Worm (Caenorhabditis elegans): ENCODE measurements around the gene chmp-7.

Gene chmp-7

DNA sequence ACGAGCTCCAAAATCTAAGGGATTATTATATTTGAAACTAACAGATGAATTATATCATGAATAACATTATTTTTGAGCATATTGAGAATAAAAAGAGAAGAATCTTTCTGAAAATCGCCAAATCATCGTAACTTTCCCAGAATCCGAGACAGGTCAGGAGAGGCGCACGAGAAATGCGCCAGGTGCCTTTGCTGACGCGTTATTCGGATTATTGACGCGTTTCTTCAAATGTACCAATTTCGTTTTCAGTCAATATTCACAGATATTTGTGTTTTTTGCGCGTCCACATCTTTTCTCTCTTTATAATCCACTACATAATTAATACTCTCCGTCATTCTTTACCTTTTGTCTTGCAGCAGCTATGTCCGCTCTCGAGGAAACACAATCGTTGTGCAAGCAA is 44.2 kb downstream of the chmp-7 start, which contains the start of gene T24H10.1:
TSS of gene T24H10.1 (plus strand) at position 355 of the 400 bp plus-strand sequence.
- TF ChIP-seq tbx-2 (tag; optimal IDR thresholded peaks at IDR 0.05) (peak; percentile 55), nhr-77 (tag; optimal IDR thresholded peaks at IDR 0.05) (no peak), nhr-23 (tag; optimal IDR thresholded peaks at IDR 0.05) (peak; percentile 65), ceh-28 (tag; optimal IDR thresholded peaks at IDR 0.05) (peak; percentile 28), pqm-1 (tag; optimal IDR thresholded peaks at IDR 0.05) (peak; percentile 12), lsy-12 (tag; optimal IDR thresholded peaks at IDR 0.05) (peak; percentile 14), nfya-1 (tag; optimal IDR thresholded peaks at IDR 0.05; ENCODE audit: insufficient read depth) (peak; percentile 72), egl-5 (tag; optimal IDR thresholded peaks at IDR 0.05) (no peak), elt-2 (tag; optimal IDR thresholded peaks at IDR 0.05) (peak; percentile 30), pha-4 (tag; optimal IDR thresholded peaks at IDR 0.05) (peak; percentile 72), nhr-25 (tag; optimal IDR thresholded peaks at IDR 0.05) (peak; percentile 51), nhr-43 (tag; optimal IDR thresholded peaks at IDR 0.05; ENCODE audit: poor library complexity, severe bottlenecking) (peak; percentile 48), R02D3.7 (tag; optimal IDR thresholded peaks at IDR 0.05) (peak; percentile 25), lin-39 (tag; optimal IDR thresholded peaks at IDR 0.05) (no peak), snpc-4 (tag; optimal IDR thresholded peaks at IDR 0.05) (peak; percentile 56), jun-1 (tag; optimal IDR thresholded peaks at IDR 0.05) (no peak), egl-27 (tag; optimal IDR thresholded peaks at IDR 0.05) (no peak), nhr-12 (tag; optimal IDR thresholded peaks at IDR 0.05) (no peak), lin-15B (tag; optimal IDR thresholded peaks at IDR 0.05) (peak; percentile 67), skn-1 (tag; optimal IDR thresholded peaks at IDR 0.05) (peak; percentile 72), hmg-11 (tag; optimal IDR thresholded peaks at IDR 0.05) (peak; percentile 44), ztf-4 (tag; optimal IDR thresholded peaks at IDR 0.05) (no peak), aly-2 (tag; optimal IDR thresholded peaks at IDR 0.05) (no peak)

DNA sequence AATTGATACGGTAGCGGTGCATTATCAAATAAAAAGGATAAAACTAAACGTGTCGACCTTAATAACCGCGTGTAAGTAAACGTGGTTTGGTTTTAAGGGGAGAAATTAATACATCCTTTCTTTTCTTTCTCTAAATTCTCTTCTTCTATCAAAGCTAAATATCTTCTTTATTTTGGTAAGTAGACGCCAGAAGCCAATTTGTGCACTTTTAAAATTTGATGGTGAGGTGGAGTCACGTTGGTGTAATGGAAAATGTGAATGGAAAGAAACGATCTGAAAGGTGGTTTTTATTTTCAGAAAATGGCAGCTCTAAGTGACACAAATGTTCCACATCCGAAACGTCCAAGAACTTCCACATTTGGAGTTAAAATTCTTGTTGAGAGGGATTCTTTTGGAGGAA is 46.0 kb downstream of the chmp-7 start, which contains the start of gene T24H10.5:
TSS of gene T24H10.5 (plus strand) at position 301 of the 400 bp plus-strand sequence.
- TF ChIP-seq nhr-12 (tag; optimal IDR thresholded peaks at IDR 0.05) (no peak), ztf-4 (tag; optimal IDR thresholded peaks at IDR 0.05) (no peak), elt-2 (tag; optimal IDR thresholded peaks at IDR 0.05) (no peak), unc-62 (GFP tag; optimal IDR thresholded peaks at IDR 0.05) (no peak), daf-12 (tag; optimal IDR thresholded peaks at IDR 0.05) (no peak), fos-1 (tag; optimal IDR thresholded peaks at IDR 0.05) (no peak), pqm-1 (tag; optimal IDR thresholded peaks at IDR 0.05) (no peak), ceh-28 (tag; optimal IDR thresholded peaks at IDR 0.05) (no peak), nfya-1 (tag; optimal IDR thresholded peaks at IDR 0.05; ENCODE audit: insufficient read depth) (no peak), lsy-12 (tag; optimal IDR thresholded peaks at IDR 0.05) (no peak), lin-39 (tag; optimal IDR thresholded peaks at IDR 0.05) (no peak)
